Worm (Caenorhabditis elegans): Measurements from ENCODE around the gene C03A3.3.

ce11 chrX:11290528-11290927, 21.7 kb upstream of the C03A3.3 start:
- TF ChIP-seq ama-1 (optimal IDR thresholded peaks at IDR 0.05) (no peak), ama-1 (GFP tag; optimal IDR thresholded peaks at IDR 0.05) (no peak), pha-4 (tag; optimal IDR thresholded peaks at IDR 0.05) (no peak), F55B11.4 (tag; optimal IDR thresholded peaks at IDR 0.05; ENCODE audit: borderline replicate concordance, insufficient read depth) (no peak), B0336.3 (GFP tag; IDR thresholded peaks at IDR 0.05) (no peak), Y95B8A.8 (GFP tag; IDR thresholded peaks at IDR 0.05) (no peak), chd-7 (tag; optimal IDR thresholded peaks at IDR 0.05) (no peak), die-1 (tag; optimal IDR thresholded peaks at IDR 0.05) (no peak), snpc-4 (GFP tag; optimal IDR thresholded peaks at IDR 0.05) (no peak), snpc-4 (tag; optimal IDR thresholded peaks at IDR 0.05) (no peak), nhr-179 (tag; optimal IDR thresholded peaks at IDR 0.05) (no peak), madf-10 (tag; optimal IDR thresholded peaks at IDR 0.05) (no peak), ztf-3 (GFP tag; optimal IDR thresholded peaks at IDR 0.05) (no peak)
